Fruit fly (Drosophila melanogaster): ENCODE results near the gene Sidpn.

The Sidpn gene

DNA sequence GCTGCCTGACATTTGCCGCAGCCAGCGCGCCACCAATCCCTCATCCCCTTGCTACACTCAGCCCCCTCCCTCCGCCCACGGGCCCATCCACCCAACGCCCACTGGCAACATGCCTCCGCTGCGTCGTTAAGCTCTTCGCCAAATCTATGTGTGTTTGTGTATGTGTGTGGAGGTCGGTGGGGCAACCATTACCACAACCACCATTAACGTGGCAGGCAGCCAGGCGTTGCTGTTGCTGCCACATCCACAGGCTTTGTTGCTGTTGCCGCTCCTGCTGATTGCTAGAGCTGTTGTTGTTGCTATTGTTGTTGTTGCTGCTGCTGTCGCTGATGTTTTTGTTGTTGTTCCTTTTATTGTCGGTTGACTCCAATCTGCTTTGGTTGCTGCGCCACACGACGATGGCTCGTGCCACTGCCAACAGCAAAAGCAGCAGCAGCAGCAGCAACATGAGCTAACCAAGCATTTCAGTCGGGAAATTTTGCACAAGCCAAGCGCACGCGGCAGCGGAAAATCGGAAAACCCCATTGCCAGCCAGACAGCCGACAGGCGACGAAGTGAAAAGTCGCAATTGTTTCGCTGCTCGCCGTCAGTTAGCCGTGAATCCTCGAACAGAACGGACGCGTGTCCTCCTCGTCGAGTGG, at the start of gene Sidpn:
Gene Sidpn (plus strand): TSS at position 465 of the 641 bp plus-strand sequence.
- TF ChIP-seq cic (GFP tag; optimal IDR thresholded peaks at IDR 0.05) (peak; percentile 9), CG1620 (GFP tag; optimal IDR thresholded peaks at IDR 0.05) (no peak)

DNA sequence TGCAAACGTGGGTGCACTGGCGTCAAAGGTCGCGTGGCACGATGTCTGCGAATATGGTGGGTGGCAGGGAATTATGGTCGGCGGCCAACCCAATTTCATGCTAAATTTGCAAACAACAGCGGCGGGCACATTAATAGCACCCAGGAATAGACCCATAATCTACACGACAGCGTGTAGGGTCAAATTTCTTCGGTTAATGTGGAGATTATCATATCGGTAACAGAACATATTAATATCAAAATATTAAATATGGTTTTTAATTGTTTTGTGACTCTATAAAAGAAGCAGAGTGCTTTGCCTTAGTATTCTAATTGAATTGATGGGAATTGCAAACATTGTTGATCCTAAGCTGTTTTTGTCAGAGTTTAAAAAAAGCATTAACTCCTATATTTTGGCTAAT, 48.6 kb upstream of the Sidpn start:
- no peak for TF ChIP-seq CG11617 (GFP tag; optimal IDR thresholded peaks at IDR 0.05)
- TF ChIP-seq CG14711 (tag; optimal IDR thresholded peaks at IDR 0.05) = no peak
- no peak for TF ChIP-seq CG7101 (tag; optimal IDR thresholded peaks at IDR 0.05)
- TF ChIP-seq bab1 (GFP tag; optimal IDR thresholded peaks at IDR 0.05) = no peak
- TF ChIP-seq Hr96 (GFP tag; optimal IDR thresholded peaks at IDR 0.05) = no peak
- no peak for TF ChIP-seq Crg-1 (GFP tag; optimal IDR thresholded peaks at IDR 0.05)
- no peak for TF ChIP-seq CG5204 (GFP tag; optimal IDR thresholded peaks at IDR 0.05)
- TF ChIP-seq cic (GFP tag; optimal IDR thresholded peaks at IDR 0.05) = no peak
- no peak for TF ChIP-seq tj (GFP tag; optimal IDR thresholded peaks at IDR 0.05)
- TF ChIP-seq Mnt (GFP tag; optimal IDR thresholded peaks at IDR 0.05) = no peak
- TF ChIP-seq CG12768 (GFP tag; optimal IDR thresholded peaks at IDR 0.05) = no peak
- TF ChIP-seq CG7045 (GFP tag; optimal IDR thresholded peaks at IDR 0.05) = no peak
- TF ChIP-seq cnc (optimal IDR thresholded peaks at IDR 0.05) = no peak
- TF ChIP-seq pad (GFP tag; optimal IDR thresholded peaks at IDR 0.05) = no peak
- TF ChIP-seq ovo (GFP tag; optimal IDR thresholded peaks at IDR 0.05) = no peak
- TF ChIP-seq Clk (GFP tag; optimal IDR thresholded peaks at IDR 0.05) = no peak
- no peak for TF ChIP-seq toe (GFP tag; optimal IDR thresholded peaks at IDR 0.05)

DNA sequence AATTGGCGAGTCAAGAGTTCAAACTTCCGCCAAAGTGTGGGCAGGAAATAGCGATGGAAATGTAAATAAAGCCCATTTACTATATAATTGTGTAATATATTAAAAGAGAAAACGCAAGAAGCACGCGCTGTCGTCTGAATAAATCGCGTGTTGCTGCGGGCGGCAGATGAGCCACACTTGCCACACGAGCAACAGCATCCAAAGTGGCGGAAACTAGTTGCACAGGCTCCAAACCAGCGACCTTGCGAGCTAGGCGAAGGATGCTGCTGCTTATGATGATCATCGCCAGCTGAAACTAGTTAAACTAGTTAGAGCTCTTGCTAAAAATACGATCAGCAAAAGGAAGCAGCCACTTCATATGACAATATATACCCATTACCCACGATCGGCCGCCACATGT, 48.1 kb upstream of the Sidpn start:
- TF ChIP-seq Hr96 (GFP tag; optimal IDR thresholded peaks at IDR 0.05) (no peak), bab1 (GFP tag; optimal IDR thresholded peaks at IDR 0.05) (no peak), Mnt (GFP tag; optimal IDR thresholded peaks at IDR 0.05) (no peak), CG12768 (GFP tag; optimal IDR thresholded peaks at IDR 0.05) (no peak), cnc (optimal IDR thresholded peaks at IDR 0.05) (no peak), CG1620 (GFP tag; optimal IDR thresholded peaks at IDR 0.05) (no peak), kay (GFP tag; ENCODE audit: borderline replicate concordance) (no peak), CG14711 (tag; optimal IDR thresholded peaks at IDR 0.05) (no peak), CG33017 (tag; optimal IDR thresholded peaks at IDR 0.05) (no peak), cic (GFP tag; optimal IDR thresholded peaks at IDR 0.05) (no peak)

DNA sequence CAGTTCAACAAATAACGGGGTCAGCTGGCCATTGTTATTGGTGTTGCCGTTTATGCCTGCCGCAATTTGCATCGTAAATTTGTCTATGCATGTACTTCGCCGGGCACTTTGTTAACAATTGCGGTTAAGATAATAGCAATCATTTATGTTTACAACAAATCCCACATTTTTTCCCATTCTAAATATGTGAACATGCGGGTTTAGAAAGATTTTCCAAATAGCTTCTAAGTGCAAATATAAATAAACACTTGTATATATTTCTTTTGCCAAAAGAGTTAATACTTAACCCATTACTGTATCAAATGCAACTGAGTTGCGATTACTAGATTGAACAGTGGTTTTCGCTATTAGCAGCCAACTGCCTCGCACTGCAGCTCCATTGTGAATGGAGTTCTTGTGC, 46.5 kb upstream of the Sidpn start:
- no peak for TF ChIP-seq cnc (optimal IDR thresholded peaks at IDR 0.05)
- TF ChIP-seq CG33017 (tag; optimal IDR thresholded peaks at IDR 0.05) = no peak
- no peak for TF ChIP-seq Mnt (GFP tag; optimal IDR thresholded peaks at IDR 0.05)
- no peak for TF ChIP-seq tj (GFP tag; optimal IDR thresholded peaks at IDR 0.05)

DNA sequence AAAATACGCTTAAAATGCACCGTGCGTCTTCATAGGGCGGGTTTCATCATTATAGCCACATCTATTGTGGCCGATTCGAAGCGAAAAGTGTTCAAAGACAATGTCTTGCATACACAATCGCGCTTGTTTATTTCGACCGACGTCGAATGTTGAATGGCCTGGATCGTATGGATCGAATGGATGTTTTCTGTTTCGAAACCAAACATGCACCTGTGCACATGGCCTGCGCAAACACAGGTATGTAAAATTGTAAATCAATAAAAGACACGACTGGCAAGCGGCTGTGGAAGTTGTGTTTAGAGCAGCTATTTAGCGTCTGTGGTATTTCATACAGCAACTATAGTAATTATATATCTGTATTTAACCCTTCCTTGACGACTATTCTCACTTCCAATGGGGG, 46.0 kb upstream of the Sidpn start:
- TF ChIP-seq CG1620 (GFP tag; optimal IDR thresholded peaks at IDR 0.05) = no peak
- no peak for TF ChIP-seq Crg-1 (GFP tag; optimal IDR thresholded peaks at IDR 0.05)
- no peak for TF ChIP-seq toe (GFP tag; optimal IDR thresholded peaks at IDR 0.05)
- TF ChIP-seq CG12768 (GFP tag; optimal IDR thresholded peaks at IDR 0.05) = no peak
- no peak for TF ChIP-seq Mnt (GFP tag; optimal IDR thresholded peaks at IDR 0.05)
- TF ChIP-seq bab1 (GFP tag; optimal IDR thresholded peaks at IDR 0.05) = no peak
- no peak for TF ChIP-seq CG7101 (tag; optimal IDR thresholded peaks at IDR 0.05)
- TF ChIP-seq CG11617 (GFP tag; optimal IDR thresholded peaks at IDR 0.05) = no peak
- no peak for TF ChIP-seq Hr96 (GFP tag; optimal IDR thresholded peaks at IDR 0.05)
- no peak for TF ChIP-seq cic (GFP tag; optimal IDR thresholded peaks at IDR 0.05)
- no peak for TF ChIP-seq CG14711 (tag; optimal IDR thresholded peaks at IDR 0.05)
- TF ChIP-seq kay (GFP tag; ENCODE audit: borderline replicate concordance) = no peak
- no peak for TF ChIP-seq CG5204 (GFP tag; optimal IDR thresholded peaks at IDR 0.05)
- TF ChIP-seq tj (GFP tag; optimal IDR thresholded peaks at IDR 0.05) = no peak
- TF ChIP-seq cnc (optimal IDR thresholded peaks at IDR 0.05) = no peak
- TF ChIP-seq CG7045 (GFP tag; optimal IDR thresholded peaks at IDR 0.05) = no peak
- TF ChIP-seq ovo (GFP tag; optimal IDR thresholded peaks at IDR 0.05) = no peak
- no peak for TF ChIP-seq Clk (GFP tag; optimal IDR thresholded peaks at IDR 0.05)
- TF ChIP-seq CG33017 (tag; optimal IDR thresholded peaks at IDR 0.05) = no peak

DNA sequence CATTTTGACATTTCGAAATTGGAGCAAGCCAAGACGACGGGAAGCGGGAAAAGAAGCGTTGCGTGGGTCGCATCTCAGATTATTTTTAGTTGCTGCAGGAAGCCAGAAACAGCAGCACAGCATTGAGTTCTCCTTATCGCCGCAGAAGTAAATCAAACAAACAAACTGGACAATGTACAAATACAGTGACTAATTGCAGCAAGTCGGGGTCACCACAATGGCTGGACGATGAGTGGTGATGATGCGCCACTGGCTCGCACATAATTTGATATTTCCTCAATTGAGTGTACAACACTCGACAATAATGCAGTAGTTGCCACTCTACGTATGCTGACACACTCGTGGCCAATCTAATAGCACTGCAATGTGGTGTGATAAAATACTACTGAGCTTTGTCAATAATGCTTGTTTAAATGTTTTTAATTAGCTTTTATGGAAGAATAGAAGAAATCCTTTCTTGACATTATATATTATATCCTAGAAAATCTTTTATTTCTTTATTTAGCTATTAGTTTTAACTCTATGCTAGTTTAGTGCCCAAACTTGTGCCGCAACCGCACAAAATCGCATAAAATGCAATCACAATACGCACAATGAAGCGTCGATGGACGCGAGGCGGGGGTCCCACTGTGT, 45.4 kb upstream of the Sidpn start:
- TF ChIP-seq Mnt (GFP tag; optimal IDR thresholded peaks at IDR 0.05) (no peak), Clk (GFP tag; optimal IDR thresholded peaks at IDR 0.05) (no peak), cnc (optimal IDR thresholded peaks at IDR 0.05) (no peak), ovo (GFP tag; optimal IDR thresholded peaks at IDR 0.05) (no peak), CG33017 (tag; optimal IDR thresholded peaks at IDR 0.05) (no peak), CG14711 (tag; optimal IDR thresholded peaks at IDR 0.05) (no peak), tj (GFP tag; optimal IDR thresholded peaks at IDR 0.05) (no peak), CG7101 (tag; optimal IDR thresholded peaks at IDR 0.05) (no peak)

All from whole organism, adult.